Fruit fly (Drosophila melanogaster) Kc167 (cell line): ENCODE data around the gene Nfs1.

Experiments
- Myc ChIP-seq: fragments of >200 bp; optimal IDR thresholded peaks from 2 replicates; lab custom pipeline; 2017; ENCODE audit warnings: missing external identifiers
- Sin3A ChIP-seq: fragments of >200 bp; optimal IDR thresholded peaks from 2 replicates; lab custom pipeline; 2018; ENCODE audit warnings: missing external identifiers
- h ChIP-seq: fragments of >200 bp; optimal IDR thresholded peaks from 3 replicates; lab custom pipeline; 2018; ENCODE audit warnings: missing external identifiers
- insv ChIP-seq: fragments of >200 bp; optimal IDR thresholded peaks from 3 replicates; lab custom pipeline; 2018; ENCODE audit warnings: missing external identifiers
- psq ChIP-seq: fragments of >200 bp; optimal IDR thresholded peaks from 2 replicates; lab custom pipeline; 2017; ENCODE audit warnings: missing external identifiers
- ttk ChIP-seq: sonication (Bioruptor generic); optimal IDR thresholded peaks from 2 replicates; lab custom pipeline; 2017; ENCODE audit warnings: missing external identifiers

The Nfs1 gene

dm6 chr2L:12029594-12030197 is 30.2 kb downstream of the Nfs1 start:
- TF ChIP-seq psq (lab: Kevin White, UChicago) = no peak
- TF ChIP-seq Myc = no peak
- TF ChIP-seq insv (lab: Kevin White, UChicago) = no peak
- TF ChIP-seq h (lab: Kevin White, UChicago) = no peak
- TF ChIP-seq ttk = no peak
- TF ChIP-seq Sin3A (lab: Kevin White, UChicago) = no peak

- no peak for TF ChIP-seq insv (lab: Kevin White, UChicago)
- TF ChIP-seq Sin3A (lab: Kevin White, UChicago) = no peak
- TF ChIP-seq psq (lab: Kevin White, UChicago) = no peak
- no peak for TF ChIP-seq Myc
- no peak for TF ChIP-seq ttk
- no peak for TF ChIP-seq h (lab: Kevin White, UChicago)
Observed at dm6 chr2L:12030552-12031131, 31.2 kb downstream of the Nfs1 start.

DNA sequence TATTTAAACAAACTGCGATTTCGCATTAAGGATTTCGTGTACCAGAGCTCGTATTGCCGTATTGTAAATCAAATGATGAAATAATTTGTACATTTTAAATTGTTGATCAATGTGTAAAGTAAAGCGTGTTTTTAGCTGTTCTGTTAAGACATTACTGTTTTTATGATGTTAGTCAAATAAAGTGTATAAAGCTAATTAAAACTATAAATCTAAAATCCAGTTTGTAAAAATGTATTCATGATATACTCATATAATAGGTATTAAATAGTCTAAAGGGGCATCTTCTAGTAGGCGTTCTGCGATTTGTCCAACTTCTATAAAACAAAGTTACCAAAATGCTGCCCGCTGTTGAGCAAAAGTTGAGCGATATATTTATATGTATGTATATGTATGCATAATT is 34.4 kb downstream of the Nfs1 start, which contains the start of gene CG18788:
TSS of gene CG18788 (plus strand) at position 301 of the 400 bp plus-strand sequence.
- TF ChIP-seq ttk = no peak
- no peak for TF ChIP-seq insv (lab: Kevin White, UChicago)
- no peak for TF ChIP-seq Myc
- no peak for TF ChIP-seq Sin3A (lab: Kevin White, UChicago)
- TF ChIP-seq psq (lab: Kevin White, UChicago) = no peak
- TF ChIP-seq h (lab: Kevin White, UChicago) = no peak

dm6 chr2L:12038177-12038581 is 38.7 kb downstream of the Nfs1 start, which contains the start of gene Tom70:
Tom70 (minus strand) TSS chr2L:12038511.
- no peak for TF ChIP-seq Sin3A (lab: Kevin White, UChicago)
- no peak for TF ChIP-seq Myc
- TF ChIP-seq ttk = no peak
- TF ChIP-seq insv (lab: Kevin White, UChicago) = no peak
- TF ChIP-seq h (lab: Kevin White, UChicago) = no peak
- TF ChIP-seq psq (lab: Kevin White, UChicago) = no peak

dm6 chr2L:12040510-12040909 is 41.1 kb downstream of the Nfs1 start, which contains the start of gene CG6766:
CG6766 (minus strand) TSS chr2L:12040689.
- TF ChIP-seq Myc (no peak), insv (lab: Kevin White, UChicago) (no peak), psq (lab: Kevin White, UChicago) (no peak), ttk (no peak), Sin3A (lab: Kevin White, UChicago) (no peak), h (lab: Kevin White, UChicago) (no peak)

DNA sequence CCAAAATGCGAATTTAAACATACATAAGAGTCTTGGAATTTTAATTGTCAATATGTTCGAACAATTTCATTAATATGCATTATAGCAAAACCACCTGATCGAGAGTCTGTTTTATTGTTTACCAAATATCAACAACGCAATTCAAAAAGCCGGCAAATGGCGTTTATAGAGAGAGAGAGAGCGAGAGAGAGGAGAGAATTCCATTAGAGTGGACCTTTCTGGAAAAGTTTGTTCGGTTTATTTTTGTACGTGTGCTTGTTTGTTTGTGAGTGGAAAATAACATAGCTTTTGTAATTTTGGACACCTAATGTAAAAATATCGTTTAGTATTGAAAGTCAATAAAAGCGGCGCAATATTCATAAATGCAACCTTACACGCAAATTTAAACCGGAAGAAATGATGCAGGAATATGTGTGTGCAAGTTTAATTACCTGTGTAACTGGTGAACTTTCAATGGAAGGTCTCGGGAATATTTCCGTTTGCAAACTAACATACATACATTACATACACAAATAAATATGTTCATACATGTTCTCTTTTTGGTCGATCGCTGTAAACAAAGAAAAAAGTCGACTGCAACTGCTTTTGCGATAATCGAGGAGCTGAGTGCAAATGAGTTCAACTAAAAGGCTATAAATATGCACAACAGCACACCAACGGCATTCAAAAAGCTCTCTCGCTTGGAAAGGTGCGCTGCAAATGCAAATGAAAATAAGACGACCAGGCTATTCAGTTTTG is 45.3 kb downstream of the Nfs1 start, which contains the start of gene CG6785:
TSS of gene CG6785 (minus strand) at position 588 of the 738 bp plus-strand sequence.
- TF ChIP-seq insv (lab: Kevin White, UChicago) = no peak
- no peak for TF ChIP-seq h (lab: Kevin White, UChicago)
- TF ChIP-seq ttk = no peak
- TF ChIP-seq Sin3A (lab: Kevin White, UChicago) = no peak
- TF ChIP-seq psq (lab: Kevin White, UChicago) = no peak
- no peak for TF ChIP-seq Myc

DNA sequence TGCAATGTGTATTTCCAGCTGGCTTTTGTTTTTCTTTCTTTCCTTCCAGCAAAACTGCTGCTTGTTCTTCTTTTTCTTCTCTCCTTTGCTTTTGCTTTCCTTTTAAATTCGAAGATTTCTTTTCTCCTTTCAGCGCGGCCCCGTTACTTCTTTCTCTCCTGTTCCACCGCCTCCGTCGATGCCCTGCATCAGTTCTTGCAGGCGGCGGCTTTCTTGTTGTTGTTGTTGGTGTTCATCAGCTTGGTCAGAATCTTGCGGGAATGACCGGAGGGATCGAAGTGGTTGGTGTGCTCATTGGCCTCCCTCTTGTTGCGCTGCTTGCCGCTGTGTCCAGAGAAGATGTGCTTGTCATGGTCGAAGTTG is 46.1 kb downstream of the Nfs1 start:
- TF ChIP-seq ttk (no peak), psq (lab: Kevin White, UChicago) (no peak), Myc (no peak), insv (lab: Kevin White, UChicago) (no peak), Sin3A (lab: Kevin White, UChicago) (no peak)

- TF ChIP-seq ttk (no peak), psq (lab: Kevin White, UChicago) (no peak), h (lab: Kevin White, UChicago) (no peak), Myc (no peak), Sin3A (lab: Kevin White, UChicago) (no peak), insv (lab: Kevin White, UChicago) (no peak)
Observed at dm6 chr2L:12045941-12046855, 46.7 kb downstream of the Nfs1 start, which contains the start of gene CG6770. CG6770 (minus strand) TSS chr2L:12046118.

DNA sequence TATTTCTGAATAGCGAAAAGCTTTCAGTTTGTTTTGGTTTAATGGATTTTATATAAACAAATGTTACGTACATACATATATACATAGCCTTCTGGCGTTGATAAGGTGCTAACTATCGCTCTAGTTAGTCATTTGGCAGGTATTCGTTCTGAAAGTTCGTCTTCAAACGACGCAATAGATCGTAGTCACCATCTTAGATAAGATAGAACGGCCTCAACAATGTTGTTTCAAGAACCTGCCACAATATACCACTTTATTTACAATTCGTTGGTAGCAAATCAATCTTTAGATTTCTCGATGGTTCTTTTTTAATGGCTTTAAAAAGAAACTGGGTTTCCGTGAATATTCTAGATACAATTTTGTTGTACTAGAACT is 47.4 kb downstream of the Nfs1 start:
- TF ChIP-seq Myc (no peak), h (lab: Kevin White, UChicago) (no peak)

dm6 chr2L:12048723-12049122 is 49.3 kb downstream of the Nfs1 start, which contains the start of gene Plzf:
Plzf (minus strand) TSS chr2L:12048918.
- TF ChIP-seq psq (lab: Kevin White, UChicago) (no peak), ttk (no peak), Sin3A (lab: Kevin White, UChicago) (no peak), h (lab: Kevin White, UChicago) (no peak), Myc (no peak), insv (lab: Kevin White, UChicago) (no peak)

- TF ChIP-seq psq (lab: Kevin White, UChicago) (no peak), Myc (no peak), ttk (no peak), Sin3A (lab: Kevin White, UChicago) (no peak), insv (lab: Kevin White, UChicago) (no peak), h (lab: Kevin White, UChicago) (no peak)
Observed at dm6 chr2L:12049133-12049532, 49.7 kb downstream of the Nfs1 start, which contains the start of gene PLCXD. PLCXD (plus strand) TSS chr2L:12049418.
